Worm (Caenorhabditis elegans) whole organism, L2 larva: ENCODE results near the gene Y55F3BR.1.

Experiments
- C34F6.9 ChIP-seq: fragments of 150-350 bp; optimal IDR thresholded peaks from 2 replicates; lab custom pipeline; 2014; ENCODE audit warnings: missing biosample characterization, missing genetic modification characterization
- F13H6.1 ChIP-seq: sonication (generic microtip); optimal IDR thresholded peaks from 2 replicates; lab custom pipeline; 2016; ENCODE audit warnings: missing genetic modification characterization, missing compliant biosample characterization
- R02D3.7 ChIP-seq: fragments of 150-350 bp; optimal IDR thresholded peaks from 2 replicates; lab custom pipeline; 2014; ENCODE audit warnings: missing biosample characterization, missing genetic modification characterization
- Y55F3AM.14 ChIP-seq: fragments of 200-800 bp; sonication (Bioruptor generic); optimal IDR thresholded peaks from 2 replicates; lab custom pipeline; 2018; ENCODE audit warnings: mild to moderate bottlenecking, missing genetic modification characterization, missing compliant biosample characterization
- ZK546.5 ChIP-seq: sonication (generic microtip); optimal IDR thresholded peaks from 2 replicates; lab custom pipeline; 2017; ENCODE audit warnings: missing biosample characterization, missing genetic modification characterization
- alr-1 ChIP-seq: fragments of 150-350 bp; optimal IDR thresholded peaks from 2 replicates; lab custom pipeline; 2014; ENCODE audit warnings: missing biosample characterization, missing genetic modification characterization
- aly-2 ChIP-seq: fragments of 150-350 bp; optimal IDR thresholded peaks from 2 replicates; lab custom pipeline; 2014; ENCODE audit warnings: missing biosample characterization, missing genetic modification characterization
- ama-1 ChIP-seq: fragments of 150-350 bp; optimal IDR thresholded peaks from 2 replicates; lab custom pipeline; 2018; ENCODE audit warnings: inconsistent platforms
- blmp-1 ChIP-seq: sonication (generic microtip); optimal IDR thresholded peaks from 2 replicates; lab custom pipeline; 2017; ENCODE audit warnings: missing genetic modification characterization, mild to moderate bottlenecking, missing compliant biosample characterization, antibody characterized with exemption, moderate library complexity; ENCODE audit not compliant: insufficient read depth
- ceh-16 ChIP-seq: fragments of 150-350 bp; optimal IDR thresholded peaks from 2 replicates; lab custom pipeline; 2014; ENCODE audit warnings: missing biosample characterization, missing genetic modification characterization
- ceh-82 ChIP-seq: fragments of 150-350 bp; optimal IDR thresholded peaks from 2 replicates; lab custom pipeline; 2014; ENCODE audit warnings: missing biosample characterization, missing genetic modification characterization
- crh-2 ChIP-seq: sonication (generic microtip); optimal IDR thresholded peaks from 2 replicates; lab custom pipeline; 2017; ENCODE audit warnings: missing biosample characterization, missing genetic modification characterization
- dmd-4 ChIP-seq: sonication (generic microtip); optimal IDR thresholded peaks from 2 replicates; lab custom pipeline; 2017; ENCODE audit warnings: missing biosample characterization, missing genetic modification characterization
- egl-27 ChIP-seq: sonication (generic microtip); optimal IDR thresholded peaks from 3 replicates; lab custom pipeline; 2017; ENCODE audit warnings: missing biosample characterization, missing genetic modification reagents, missing genetic modification characterization
- elt-1 ChIP-seq: fragments of 150-350 bp; optimal IDR thresholded peaks from 2 replicates; lab custom pipeline; 2014; ENCODE audit warnings: missing biosample characterization, missing genetic modification characterization
- elt-3 ChIP-seq: sonication (generic microtip); optimal IDR thresholded peaks from 2 replicates; lab custom pipeline; 2017; ENCODE audit warnings: missing biosample characterization, missing genetic modification characterization
- fos-1 ChIP-seq: fragments of 150-350 bp; optimal IDR thresholded peaks from 2 replicates; lab custom pipeline; 2014; ENCODE audit warnings: missing biosample characterization, missing genetic modification characterization
- gmeb-1 ChIP-seq: fragments of 150-350 bp; optimal IDR thresholded peaks from 2 replicates; lab custom pipeline; 2014; ENCODE audit warnings: missing biosample characterization, missing genetic modification characterization
- lin-11 ChIP-seq: fragments of 150-350 bp; sonication (generic microtip); optimal IDR thresholded peaks from 2 replicates; lab custom pipeline; 2014; ENCODE audit warnings: missing biosample characterization, missing genetic modification characterization, inconsistent platforms, mixed read lengths
- lin-13 ChIP-seq: fragments of 150-350 bp; optimal IDR thresholded peaks from 2 replicates; lab custom pipeline; 2014; ENCODE audit warnings: missing biosample characterization, missing genetic modification reagents, missing genetic modification characterization
- lin-39 ChIP-seq: fragments of 150-350 bp; optimal IDR thresholded peaks from 2 replicates; lab custom pipeline; 2014; ENCODE audit warnings: missing biosample characterization, missing genetic modification reagents, missing genetic modification characterization
- lsy-2 ChIP-seq, 2 experiments: fragments of 150-350 bp in 1 of 2; sonication (generic microtip) in 1 of 2; optimal IDR thresholded peaks; 2 replicates each; lab custom pipeline; 2014 to 2017; ENCODE audit warnings: missing biosample characterization in 2 of 2, missing genetic modification characterization in 2 of 2
- mab-5 ChIP-seq: fragments of 150-350 bp; optimal IDR thresholded peaks from 2 replicates; lab custom pipeline; 2014; ENCODE audit warnings: missing biosample characterization, missing genetic modification characterization
- mbf-1 ChIP-seq: sonication (generic microtip); optimal IDR thresholded peaks from 2 replicates; lab custom pipeline; 2017; ENCODE audit warnings: missing biosample characterization, missing genetic modification characterization
- mdl-1 ChIP-seq, 2 experiments: fragments of 150-350 bp in 1 of 2; sonication (generic microtip) in 1 of 2; optimal IDR thresholded peaks; 2 replicates each; lab custom pipeline; 2017; ENCODE audit warnings: missing biosample characterization in 2 of 2, missing genetic modification characterization in 2 of 2
- nhr-10 ChIP-seq: sonication (generic microtip); optimal IDR thresholded peaks from 2 replicates; lab custom pipeline; 2017; ENCODE audit warnings: missing biosample characterization, missing genetic modification characterization
- nhr-11 ChIP-seq: fragments of 150-350 bp; optimal IDR thresholded peaks from 2 replicates; lab custom pipeline; 2014; ENCODE audit warnings: missing biosample characterization, missing genetic modification characterization
- nhr-12 ChIP-seq: fragments of 150-350 bp; optimal IDR thresholded peaks from 2 replicates; lab custom pipeline; 2014; ENCODE audit warnings: missing biosample characterization, missing genetic modification characterization
- nhr-129 ChIP-seq: fragments of 150-350 bp; optimal IDR thresholded peaks from 2 replicates; lab custom pipeline; 2014; ENCODE audit warnings: missing biosample characterization, missing genetic modification characterization
- nhr-21 ChIP-seq: fragments of 150-350 bp; optimal IDR thresholded peaks from 2 replicates; lab custom pipeline; 2014; ENCODE audit warnings: missing biosample characterization, missing genetic modification characterization
- nhr-23 ChIP-seq: fragments of 150-350 bp; optimal IDR thresholded peaks from 2 replicates; lab custom pipeline; 2014; ENCODE audit warnings: missing biosample characterization, missing genetic modification reagents, missing genetic modification characterization
- nhr-237 ChIP-seq: fragments of 150-350 bp; optimal IDR thresholded peaks from 2 replicates; lab custom pipeline; 2014; ENCODE audit warnings: missing biosample characterization, missing genetic modification characterization
- nhr-25 ChIP-seq: fragments of 150-350 bp; sonication (generic microtip); optimal IDR thresholded peaks from 3 replicates; lab custom pipeline; 2014; ENCODE audit warnings: missing biosample characterization, missing genetic modification characterization
- nhr-6 ChIP-seq: fragments of 150-350 bp; optimal IDR thresholded peaks from 2 replicates; lab custom pipeline; 2014; ENCODE audit warnings: missing biosample characterization, missing genetic modification characterization
- nhr-77 ChIP-seq: fragments of 150-350 bp; optimal IDR thresholded peaks from 2 replicates; lab custom pipeline; 2014; ENCODE audit warnings: missing biosample characterization, missing genetic modification characterization
- peb-1 ChIP-seq: fragments of 150-350 bp; optimal IDR thresholded peaks from 2 replicates; lab custom pipeline; 2014; ENCODE audit warnings: missing biosample characterization, missing genetic modification characterization
- sem-4 ChIP-seq: fragments of 150-350 bp; optimal IDR thresholded peaks from 2 replicates; lab custom pipeline; 2014; ENCODE audit warnings: missing biosample characterization, missing genetic modification reagents, missing genetic modification characterization
- skn-1 ChIP-seq: sonication (generic microtip); optimal IDR thresholded peaks from 2 replicates; lab custom pipeline; 2017; ENCODE audit warnings: missing biosample characterization, missing genetic modification characterization
- sma-3 ChIP-seq: sonication (generic microtip); optimal IDR thresholded peaks from 2 replicates; lab custom pipeline; 2016; ENCODE audit warnings: missing genetic modification reagents, missing genetic modification characterization, missing compliant biosample characterization
- sma-9 ChIP-seq, 2 experiments: fragments of 150-350 bp in 1 of 2; sonication (generic microtip) in 1 of 2; optimal IDR thresholded peaks; 2 replicates each; lab custom pipeline; 2014 to 2016; ENCODE audit warnings: missing genetic modification characterization in 2 of 2, mild to moderate bottlenecking in 1 of 2, missing biosample characterization in 1 of 2, missing compliant biosample characterization in 1 of 2, missing genetic modification reagents in 1 of 2, moderate library complexity in 1 of 2
- snpc-4 ChIP-seq: fragments of 150-350 bp; optimal IDR thresholded peaks from 2 replicates; lab custom pipeline; 2014; ENCODE audit warnings: missing biosample characterization, missing genetic modification characterization
- unc-39 ChIP-seq: fragments of 150-350 bp; optimal IDR thresholded peaks from 2 replicates; lab custom pipeline; 2014; ENCODE audit warnings: missing biosample characterization, missing genetic modification characterization
- unc-55 ChIP-seq: fragments of 150-350 bp; sonication (generic microtip); optimal IDR thresholded peaks from 3 replicates; lab custom pipeline; 2014; ENCODE audit warnings: missing biosample characterization, missing genetic modification reagents, missing genetic modification characterization
- unc-62 ChIP-seq: fragments of 150-350 bp; optimal IDR thresholded peaks from 2 replicates; lab custom pipeline; 2014; ENCODE audit warnings: missing biosample characterization, missing genetic modification reagents, missing genetic modification characterization
- zag-1 ChIP-seq: fragments of 150-350 bp; optimal IDR thresholded peaks from 2 replicates; lab custom pipeline; 2014; ENCODE audit warnings: missing biosample characterization, missing genetic modification characterization
- ztf-1 ChIP-seq: fragments of 200-800 bp; sonication (Bioruptor generic); conservative IDR thresholded peaks from 2 replicates; pipeline ENCODE4 v1.3.6; 2022; ENCODE audit warnings: missing genetic modification characterization, missing compliant biosample characterization
- ztf-11 ChIP-seq: sonication (generic microtip); optimal IDR thresholded peaks from 2 replicates; lab custom pipeline; 2017; ENCODE audit warnings: missing biosample characterization, missing genetic modification characterization
- ztf-4 ChIP-seq: fragments of 150-350 bp; optimal IDR thresholded peaks from 2 replicates; lab custom pipeline; 2014; ENCODE audit warnings: missing biosample characterization, missing genetic modification characterization

The Y55F3BR.1 gene

DNA sequence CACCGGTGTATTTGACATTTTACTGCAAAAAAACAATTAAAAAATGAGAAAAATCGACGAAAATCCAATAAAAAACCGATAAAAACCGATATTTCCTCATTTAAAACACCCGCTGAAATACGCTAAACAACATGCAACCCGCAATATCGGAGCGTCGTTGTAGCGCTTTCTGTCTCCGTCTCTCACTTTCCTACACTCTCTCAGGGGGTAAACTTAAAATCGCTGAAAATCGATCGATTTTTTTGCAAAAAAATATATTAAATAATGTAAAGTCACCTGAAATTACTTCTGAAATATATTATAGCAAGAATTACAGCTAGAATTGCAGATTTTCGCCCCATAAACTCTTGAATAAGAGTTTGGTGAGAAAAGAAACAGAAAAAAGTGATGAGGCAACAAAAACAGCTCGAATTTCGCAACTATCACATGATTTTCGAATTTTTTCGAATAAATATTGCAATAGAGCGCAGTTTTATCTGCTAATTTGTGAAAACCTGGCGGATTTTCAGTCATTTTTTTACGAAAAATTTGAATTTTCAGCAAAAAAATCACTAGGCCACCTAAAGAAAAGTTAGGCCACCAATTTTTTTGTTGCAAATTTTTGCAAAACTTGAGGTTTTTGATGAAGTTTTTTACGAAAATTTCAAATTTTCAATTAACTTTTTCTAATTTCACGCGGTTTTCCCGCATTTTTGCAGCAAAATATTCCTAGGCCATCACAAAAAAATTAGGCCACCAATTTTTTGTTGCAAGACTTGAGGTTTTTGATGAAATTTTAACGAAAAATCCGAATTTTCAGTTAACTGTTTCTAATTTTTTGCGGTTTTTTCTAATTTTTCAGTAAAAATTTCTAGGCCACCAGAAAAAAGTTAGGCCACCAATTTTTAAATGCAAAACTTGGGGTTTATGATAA, 20.0 kb upstream of the Y55F3BR.1 start, which contains the start of the genes lem-4 and Y55F3BR.11:
Gene lem-4 (minus strand): TSS at position 424 of the 913 bp plus-strand sequence.
Gene Y55F3BR.11 (plus strand): TSS at position 863 of the 913 bp plus-strand sequence.
- no peak for TF ChIP-seq ZK546.5
- no peak for TF ChIP-seq peb-1
- no peak for TF ChIP-seq fos-1 (tag; lab: Kevin White, UChicago)
- no peak for TF ChIP-seq aly-2 (tag; lab: Kevin White, UChicago)
- peak; percentile 71 for TF ChIP-seq crh-2 (tag; lab: Kevin White, UChicago)
- no peak for TF ChIP-seq elt-3
- peak; percentile 4 for TF ChIP-seq R02D3.7 (tag; lab: Kevin White, UChicago)
- peak; percentile 63 to 82 for TF ChIP-seq lsy-2 (tag; optimal IDR thresholded peaks at IDR 0.05; lab: Kevin White, UChicago)
- no peak for TF ChIP-seq Y55F3AM.14 (GFP tag; lab: Kevin White, UChicago)
- no peak for TF ChIP-seq nhr-12
- TF ChIP-seq zag-1 (tag; lab: Kevin White, UChicago): no peak
- TF ChIP-seq ztf-1 (GFP tag; lab: Robert Waterston, UW): no peak
- TF ChIP-seq nhr-77 (tag; lab: Kevin White, UChicago): no peak
- TF ChIP-seq blmp-1 (tag; lab: Kevin White, UChicago): no peak
- no peak for TF ChIP-seq elt-1 (tag; lab: Kevin White, UChicago)
- no peak for TF ChIP-seq sma-9 (GFP tag; optimal IDR thresholded peaks at IDR 0.05; lab: Kevin White, UChicago)
- TF ChIP-seq sma-9 (tag; optimal IDR thresholded peaks at IDR 0.05; lab: Kevin White, UChicago): no peak
- TF ChIP-seq unc-55 (GFP tag; lab: Kevin White, UChicago): peak; percentile 70
- TF ChIP-seq F13H6.1 (tag; lab: Kevin White, UChicago): no peak
- TF ChIP-seq alr-1 (tag; lab: Kevin White, UChicago): no peak
- TF ChIP-seq lin-39: no peak
- no peak for TF ChIP-seq mab-5 (tag; lab: Kevin White, UChicago)
- no peak for TF ChIP-seq nhr-237
- peak; percentile 94 for TF ChIP-seq gmeb-1 (tag; lab: Kevin White, UChicago)
- no peak for TF ChIP-seq mbf-1 (tag; lab: Kevin White, UChicago)
- no peak for TF ChIP-seq unc-39 (tag; lab: Kevin White, UChicago)
- TF ChIP-seq nhr-129: peak; percentile 57
- no peak for TF ChIP-seq nhr-10 (tag; lab: Kevin White, UChicago)
- TF ChIP-seq nhr-11 (tag; lab: Kevin White, UChicago): no peak
- TF ChIP-seq ceh-82: no peak
- TF ChIP-seq sem-4 (tag; lab: Kevin White, UChicago): no peak
- TF ChIP-seq nhr-6 (tag; lab: Kevin White, UChicago): peak; percentile 28
- no peak for TF ChIP-seq ceh-16 (tag; lab: Kevin White, UChicago)
- TF ChIP-seq ama-1 (lab: Kevin White, UChicago): peak; percentile 4
- no peak for TF ChIP-seq lin-11
- peak; percentile 43 for TF ChIP-seq ztf-4 (tag; lab: Kevin White, UChicago)
- TF ChIP-seq C34F6.9 (tag; lab: Kevin White, UChicago): peak; percentile 90
- TF ChIP-seq nhr-21: peak; percentile 51
- no peak for TF ChIP-seq mdl-1 (tag; optimal IDR thresholded peaks at IDR 0.05; lab: Kevin White, UChicago)
- peak; percentile 38 for TF ChIP-seq nhr-25 (tag; lab: Kevin White, UChicago)
- peak; percentile 61 for TF ChIP-seq snpc-4 (tag; lab: Kevin White, UChicago)
- no peak for TF ChIP-seq nhr-23 (tag; lab: Kevin White, UChicago)
- no peak for TF ChIP-seq ztf-11
- no peak for TF ChIP-seq unc-62 (GFP tag; lab: Kevin White, UChicago)
- no peak for TF ChIP-seq dmd-4 (tag; lab: Kevin White, UChicago)
- no peak for TF ChIP-seq skn-1
- peak; percentile 16 for TF ChIP-seq egl-27 (tag; lab: Kevin White, UChicago)
- peak; percentile 73 for TF ChIP-seq lin-13
- peak; percentile 49 for TF ChIP-seq sma-3 (GFP tag; lab: Kevin White, UChicago)
